Worm (Caenorhabditis elegans) whole organism, L3 larva: ENCODE measurements around the gene nhr-90.

Experiments used
- R02D3.7 ChIP-seq: fragments of 150-350 bp; optimal IDR thresholded peaks from 2 replicates; lab custom pipeline; 2014; ENCODE audit warnings: missing biosample characterization, missing genetic modification characterization
- ZK546.5 ChIP-seq: sonication (generic microtip); optimal IDR thresholded peaks from 2 replicates; lab custom pipeline; 2017; ENCODE audit warnings: missing biosample characterization, missing genetic modification characterization
- ama-1 ChIP-seq: fragments of 150-350 bp; optimal IDR thresholded peaks from 2 replicates; lab custom pipeline; 2018
- ceh-16 ChIP-seq: sonication (generic microtip); optimal IDR thresholded peaks from 2 replicates; lab custom pipeline; 2017; ENCODE audit warnings: missing biosample characterization, missing genetic modification characterization
- ceh-28 ChIP-seq: fragments of 150-350 bp; optimal IDR thresholded peaks from 2 replicates; lab custom pipeline; 2014; ENCODE audit warnings: missing biosample characterization, missing genetic modification reagents, missing genetic modification characterization
- ceh-9 ChIP-seq: sonication (generic microtip); optimal IDR thresholded peaks from 2 replicates; lab custom pipeline; 2018; ENCODE audit warnings: missing biosample characterization, missing genetic modification characterization
- daf-12 ChIP-seq: fragments of 150-350 bp; optimal IDR thresholded peaks from 2 replicates; lab custom pipeline; 2014; ENCODE audit warnings: missing biosample characterization, missing genetic modification reagents, missing genetic modification characterization
- egl-27 ChIP-seq: sonication (generic microtip); optimal IDR thresholded peaks from 4 replicates; lab custom pipeline; 2017; ENCODE audit warnings: missing biosample characterization, missing genetic modification reagents, missing genetic modification characterization
- egl-5 ChIP-seq: fragments of 150-350 bp; optimal IDR thresholded peaks from 2 replicates; lab custom pipeline; 2017; ENCODE audit warnings: missing biosample characterization, missing genetic modification reagents, missing genetic modification characterization, inconsistent platforms
- fkh-2 ChIP-seq: fragments of 150-350 bp; optimal IDR thresholded peaks from 2 replicates; lab custom pipeline; 2014; ENCODE audit warnings: missing biosample characterization, missing genetic modification reagents, missing genetic modification characterization
- hmg-11 ChIP-seq: sonication (generic microtip); optimal IDR thresholded peaks from 2 replicates; lab custom pipeline; 2016; ENCODE audit warnings: missing genetic modification characterization, missing compliant biosample characterization
- lin-15B ChIP-seq: fragments of 150-350 bp; optimal IDR thresholded peaks from 2 replicates; lab custom pipeline; 2014; ENCODE audit warnings: missing biosample characterization, missing genetic modification characterization
- lin-39 ChIP-seq: fragments of 150-350 bp; optimal IDR thresholded peaks from 2 replicates; lab custom pipeline; 2018; ENCODE audit warnings: missing biosample characterization, missing genetic modification reagents, missing genetic modification characterization
- mml-1 ChIP-seq: fragments of 150-350 bp; sonication (generic microtip); optimal IDR thresholded peaks from 3 replicates; lab custom pipeline; 2014; ENCODE audit warnings: missing biosample characterization, missing genetic modification characterization
- nfya-1 ChIP-seq: sonication (generic microtip); optimal IDR thresholded peaks from 2 replicates; lab custom pipeline; 2017; ENCODE audit warnings: missing genetic modification characterization, mild to moderate bottlenecking, missing compliant biosample characterization, antibody characterized with exemption, moderate library complexity; ENCODE audit not compliant: insufficient read depth
- nhr-12 ChIP-seq: fragments of 150-350 bp; optimal IDR thresholded peaks from 2 replicates; lab custom pipeline; 2014; ENCODE audit warnings: missing biosample characterization, missing genetic modification characterization
- nhr-23 ChIP-seq: fragments of 150-350 bp; optimal IDR thresholded peaks from 2 replicates; lab custom pipeline; 2014; ENCODE audit warnings: missing biosample characterization, missing genetic modification reagents, missing genetic modification characterization
- nhr-25 ChIP-seq: sonication (generic microtip); optimal IDR thresholded peaks from 2 replicates; lab custom pipeline; 2017; ENCODE audit warnings: missing biosample characterization, missing genetic modification characterization
- nhr-28 ChIP-seq: fragments of 150-350 bp; optimal IDR thresholded peaks from 2 replicates; lab custom pipeline; 2014; ENCODE audit warnings: missing biosample characterization, missing genetic modification characterization
- nhr-43 ChIP-seq: sonication (generic microtip); optimal IDR thresholded peaks from 2 replicates; lab custom pipeline; 2016; ENCODE audit warnings: mild to moderate bottlenecking, missing genetic modification characterization, missing compliant biosample characterization; ENCODE audit not compliant: poor library complexity, severe bottlenecking
- nhr-67 ChIP-seq: fragments of 150-350 bp; optimal IDR thresholded peaks from 2 replicates; lab custom pipeline; 2014; ENCODE audit warnings: missing biosample characterization, missing genetic modification characterization
- nhr-76 ChIP-seq: fragments of 150-350 bp; sonication (generic microtip); optimal IDR thresholded peaks from 5 replicates; lab custom pipeline; 2014; ENCODE audit warnings: missing biosample characterization, missing genetic modification characterization
- nhr-77 ChIP-seq: fragments of 150-350 bp; optimal IDR thresholded peaks from 2 replicates; lab custom pipeline; 2014; ENCODE audit warnings: missing biosample characterization, missing genetic modification characterization
- pqm-1 ChIP-seq: fragments of 150-350 bp; optimal IDR thresholded peaks from 2 replicates; lab custom pipeline; 2017; ENCODE audit warnings: missing biosample characterization, missing genetic modification characterization, inconsistent platforms
- sea-2 ChIP-seq: fragments of 150-350 bp; sonication (generic microtip); optimal IDR thresholded peaks from 4 replicates; lab custom pipeline; 2014; ENCODE audit warnings: missing biosample characterization, missing genetic modification reagents, missing genetic modification characterization
- snpc-4 ChIP-seq: fragments of 150-350 bp; optimal IDR thresholded peaks from 2 replicates; lab custom pipeline; 2014; ENCODE audit warnings: missing biosample characterization, missing genetic modification characterization
- tbx-2 ChIP-seq: sonication (generic microtip); optimal IDR thresholded peaks from 2 replicates; lab custom pipeline; 2016; ENCODE audit warnings: mild to moderate bottlenecking, missing genetic modification characterization, missing compliant biosample characterization
- unc-62 ChIP-seq: fragments of 150-350 bp; sonication (generic microtip); optimal IDR thresholded peaks from 4 replicates; lab custom pipeline; 2014; ENCODE audit warnings: missing biosample characterization, missing genetic modification reagents, missing genetic modification characterization
- zag-1 ChIP-seq: fragments of 150-350 bp; optimal IDR thresholded peaks from 2 replicates; lab custom pipeline; 2014; ENCODE audit warnings: missing biosample characterization, missing genetic modification characterization
- ztf-11 ChIP-seq: fragments of 150-350 bp; optimal IDR thresholded peaks from 2 replicates; lab custom pipeline; 2014; ENCODE audit warnings: missing biosample characterization, missing genetic modification characterization
- ztf-4 ChIP-seq: fragments of 150-350 bp; optimal IDR thresholded peaks from 2 replicates; lab custom pipeline; 2014; ENCODE audit warnings: missing biosample characterization, missing genetic modification characterization

Gene nhr-90

DNA sequence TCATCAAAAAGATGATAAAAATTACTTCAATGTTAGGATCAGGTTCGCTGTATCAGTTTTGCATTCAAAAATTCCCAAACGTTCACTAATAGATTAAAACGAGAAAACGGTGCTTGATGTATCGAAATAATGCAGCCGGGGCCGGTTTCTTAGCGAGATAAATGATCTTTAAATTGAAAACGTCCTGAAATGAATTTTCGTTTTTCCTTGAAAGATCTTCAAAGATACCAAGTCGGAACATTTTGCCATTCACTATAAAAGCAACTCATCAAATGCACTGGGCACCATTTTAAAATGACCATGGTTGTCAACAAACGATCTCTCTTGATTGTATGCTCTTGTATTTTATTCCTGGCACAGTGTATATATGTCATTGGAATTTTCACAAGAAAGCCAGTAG lies 34.2 kb upstream of the nhr-90 start, which contains the start of gene K06H6.5:
Gene K06H6.5 (plus strand): TSS at position 301 of the 400 bp plus-strand sequence.
- TF ChIP-seq zag-1 (tag; lab: Kevin White, UChicago): no peak
- TF ChIP-seq ama-1 (lab: Kevin White, UChicago): no peak
- no peak for TF ChIP-seq ceh-16 (tag; lab: Kevin White, UChicago)

DNA sequence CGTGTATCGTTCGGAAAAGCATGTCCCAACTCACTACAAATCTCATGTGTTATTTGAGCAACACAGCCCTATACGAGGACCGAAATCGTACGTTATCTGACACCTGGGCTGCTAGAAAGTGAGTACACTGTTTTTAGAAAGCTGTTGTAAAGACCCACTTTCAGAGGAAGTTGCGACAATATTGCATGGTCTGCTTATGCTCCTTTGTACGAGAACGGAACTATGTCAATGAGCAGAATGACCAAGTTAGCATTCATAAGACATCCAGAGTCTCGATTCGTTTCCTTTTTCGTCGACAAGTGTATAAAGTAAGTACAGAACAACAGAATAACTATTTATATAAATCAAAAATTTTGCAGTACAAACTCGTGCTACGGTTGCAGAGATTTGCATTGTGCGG lies 33.4 kb upstream of the nhr-90 start:
- no peak for TF ChIP-seq ztf-11 (tag; lab: Kevin White, UChicago)
- no peak for TF ChIP-seq sea-2 (GFP tag; lab: Kevin White, UChicago)
- TF ChIP-seq snpc-4: no peak
- no peak for TF ChIP-seq egl-5 (tag; lab: Kevin White, UChicago)
- no peak for TF ChIP-seq lin-15B (tag; lab: Kevin White, UChicago)
- TF ChIP-seq R02D3.7 (tag; lab: Kevin White, UChicago): no peak
- TF ChIP-seq ceh-16 (tag; lab: Kevin White, UChicago): no peak
- no peak for TF ChIP-seq zag-1 (tag; lab: Kevin White, UChicago)

DNA sequence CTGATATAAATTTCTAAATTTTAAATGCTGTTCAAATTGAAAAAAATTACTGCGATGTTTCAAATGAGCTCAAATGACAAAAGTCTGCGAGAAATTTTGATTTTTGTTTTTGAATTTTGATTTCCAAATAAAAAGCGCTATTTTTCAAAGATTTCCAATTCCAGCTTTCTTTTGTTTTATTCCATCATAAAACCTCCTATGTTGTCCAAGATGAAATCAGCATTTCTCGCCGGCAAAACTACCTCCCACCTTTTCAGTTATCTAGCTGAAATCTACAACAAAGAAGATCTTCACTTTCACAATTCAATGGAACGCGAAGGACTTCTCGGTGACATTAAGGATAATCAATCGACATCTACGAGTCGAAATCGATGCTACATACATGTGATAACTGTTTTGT lies 31.3 kb upstream of the nhr-90 start, which contains the start of gene K06H6.4:
Gene K06H6.4 (plus strand): TSS at position 301 of the 400 bp plus-strand sequence.
- no peak for TF ChIP-seq nhr-12 (tag; lab: Kevin White, UChicago)
- TF ChIP-seq tbx-2 (tag; lab: Kevin White, UChicago): no peak
- TF ChIP-seq zag-1 (tag; lab: Kevin White, UChicago): no peak
- no peak for TF ChIP-seq egl-5 (tag; lab: Kevin White, UChicago)
- no peak for TF ChIP-seq nhr-25
- no peak for TF ChIP-seq ceh-16 (tag; lab: Kevin White, UChicago)
- TF ChIP-seq ceh-28 (tag; lab: Kevin White, UChicago): no peak
- TF ChIP-seq ztf-4 (tag; lab: Kevin White, UChicago): no peak
- no peak for TF ChIP-seq egl-27 (tag; lab: Kevin White, UChicago)
- TF ChIP-seq nhr-28: no peak
- TF ChIP-seq ceh-9 (tag; lab: Kevin White, UChicago): no peak
- TF ChIP-seq nhr-77 (tag; lab: Kevin White, UChicago): no peak
- TF ChIP-seq nhr-43 (tag; lab: Kevin White, UChicago): no peak
- TF ChIP-seq ama-1 (lab: Kevin White, UChicago): no peak
- TF ChIP-seq R02D3.7 (tag; lab: Kevin White, UChicago): no peak
- TF ChIP-seq nhr-67 (tag; lab: Kevin White, UChicago): no peak
- TF ChIP-seq nhr-76 (tag; lab: Kevin White, UChicago): no peak
- no peak for TF ChIP-seq lin-39 (tag; lab: Kevin White, UChicago)

DNA sequence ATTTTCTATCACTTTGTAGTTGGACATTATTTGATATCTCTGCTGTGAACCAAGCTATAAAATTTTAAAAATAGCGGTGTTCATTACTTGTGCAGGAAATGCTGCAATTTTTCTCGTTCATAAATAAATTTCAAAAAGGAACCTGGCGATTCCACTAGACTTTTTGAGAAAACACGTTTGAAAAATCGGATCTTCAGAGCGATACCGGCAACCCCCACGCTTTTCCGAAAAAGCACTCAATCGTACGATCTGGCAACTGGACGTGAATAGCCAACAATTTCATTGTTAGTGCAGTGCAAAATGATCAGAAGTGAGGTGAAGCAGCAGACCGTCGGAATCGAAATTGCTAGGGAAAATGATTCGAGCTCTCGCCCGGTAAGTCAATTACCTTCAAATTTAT lies 28.7 kb upstream of the nhr-90 start, which contains the start of gene nstp-7:
Gene nstp-7 (plus strand): TSS at position 301 of the 400 bp plus-strand sequence.
- TF ChIP-seq R02D3.7 (tag; lab: Kevin White, UChicago): no peak
- no peak for TF ChIP-seq nhr-25
- no peak for TF ChIP-seq nfya-1 (tag; lab: Kevin White, UChicago)
- TF ChIP-seq tbx-2 (tag; lab: Kevin White, UChicago): no peak
- no peak for TF ChIP-seq lin-15B (tag; lab: Kevin White, UChicago)
- TF ChIP-seq mml-1 (tag; lab: Kevin White, UChicago): no peak
- TF ChIP-seq daf-12: no peak
- no peak for TF ChIP-seq unc-62
- TF ChIP-seq zag-1 (tag; lab: Kevin White, UChicago): no peak
- no peak for TF ChIP-seq ama-1 (lab: Kevin White, UChicago)
- TF ChIP-seq sea-2 (GFP tag; lab: Kevin White, UChicago): no peak
- no peak for TF ChIP-seq pqm-1
- TF ChIP-seq egl-27 (tag; lab: Kevin White, UChicago): no peak
- no peak for TF ChIP-seq hmg-11 (tag; lab: Kevin White, UChicago)
- TF ChIP-seq ztf-11 (tag; lab: Kevin White, UChicago): no peak
- TF ChIP-seq ztf-4 (tag; lab: Kevin White, UChicago): no peak
- TF ChIP-seq, all 47 proteins: peak for 0

DNA sequence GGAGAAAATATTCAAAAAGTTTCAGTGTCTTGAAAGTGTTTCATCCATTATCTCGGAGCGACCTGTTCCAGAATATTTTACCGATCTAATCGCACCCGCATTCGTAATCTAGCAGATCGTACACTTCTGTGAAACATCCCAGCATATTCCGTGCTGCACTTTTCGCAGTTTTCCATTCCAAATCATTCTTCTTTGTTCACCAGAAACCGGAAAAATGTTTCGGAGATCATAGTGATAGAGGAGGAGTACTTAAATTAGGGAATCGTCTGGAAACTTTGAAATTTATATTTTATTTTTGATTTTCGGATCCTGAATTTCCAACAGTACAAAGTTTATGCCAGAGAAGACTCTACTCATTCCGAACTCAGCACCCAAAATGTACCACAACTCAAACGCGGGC lies 24.8 kb upstream of the nhr-90 start, which contains the start of gene K06H6.2:
Gene K06H6.2 (plus strand): TSS at position 301 of the 400 bp plus-strand sequence.
- TF ChIP-seq ztf-4 (tag; lab: Kevin White, UChicago) (no peak), nhr-43 (tag; lab: Kevin White, UChicago) (no peak), ZK546.5 (tag; lab: Kevin White, UChicago) (no peak), mml-1 (tag; lab: Kevin White, UChicago) (no peak), fkh-2 (tag; lab: Kevin White, UChicago) (no peak), nhr-25 (no peak), unc-62 (no peak), tbx-2 (tag; lab: Kevin White, UChicago) (no peak), daf-12 (no peak), nhr-23 (tag; lab: Kevin White, UChicago) (no peak), ceh-16 (tag; lab: Kevin White, UChicago) (no peak), egl-27 (tag; lab: Kevin White, UChicago) (no peak)
